Worm (Caenorhabditis elegans) whole organism, late embryonic: ENCODE results near the gene tag-250.
A peak's percentile ranks its signal among the peaks of the same experiment; 100 is the strongest.

Experiments used
- C08G9.2 ChIP-seq: sonication (generic microtip); optimal IDR thresholded peaks from 2 replicates; lab custom pipeline; 2016; ENCODE audit warnings: mild to moderate bottlenecking, missing genetic modification characterization, moderate library complexity, missing compliant biosample characterization
- F13H6.1 ChIP-seq: sonication (generic microtip); optimal IDR thresholded peaks from 2 replicates; lab custom pipeline; 2016; ENCODE audit warnings: missing genetic modification characterization, missing compliant biosample characterization
- K09A11.1 ChIP-seq: sonication (generic microtip); optimal IDR thresholded peaks from 2 replicates; lab custom pipeline; 2017; ENCODE audit warnings: antibody characterized with exemption, mild to moderate bottlenecking, missing genetic modification characterization, missing compliant biosample characterization; ENCODE audit not compliant: insufficient read depth
- Y22D7AL.16 ChIP-seq: sonication (generic microtip); optimal IDR thresholded peaks from 2 replicates; lab custom pipeline; 2016; ENCODE audit warnings: missing genetic modification characterization, missing compliant biosample characterization
- ahr-1 ChIP-seq: sonication (generic microtip); optimal IDR thresholded peaks from 2 replicates; lab custom pipeline; 2016; ENCODE audit warnings: missing genetic modification characterization, missing compliant biosample characterization
- ceh-14 ChIP-seq: sonication (generic microtip); optimal IDR thresholded peaks from 2 replicates; lab custom pipeline; 2016; ENCODE audit warnings: missing genotype, missing genetic modification characterization, missing compliant biosample characterization
- ceh-18 ChIP-seq: sonication (generic microtip); optimal IDR thresholded peaks from 2 replicates; lab custom pipeline; 2016; ENCODE audit warnings: missing genetic modification characterization, missing compliant biosample characterization
- ceh-19 ChIP-seq: fragments of 200-800 bp; sonication (Bioruptor generic); optimal IDR thresholded peaks from 2 replicates; lab custom pipeline; 2018; ENCODE audit warnings: mild to moderate bottlenecking, missing genetic modification characterization, missing compliant biosample characterization
- ceh-2 ChIP-seq: sonication (generic microtip); optimal IDR thresholded peaks from 2 replicates; lab custom pipeline; 2016; ENCODE audit warnings: missing genotype, missing genetic modification characterization, missing compliant biosample characterization
- ceh-22 ChIP-seq: sonication (generic microtip); optimal IDR thresholded peaks from 2 replicates; lab custom pipeline; 2017; ENCODE audit warnings: missing biosample characterization, missing genetic modification characterization
- ceh-24 ChIP-seq: sonication (generic microtip); optimal IDR thresholded peaks from 2 replicates; lab custom pipeline; 2016; ENCODE audit warnings: mild to moderate bottlenecking, missing genetic modification characterization, missing compliant biosample characterization
- ceh-31 ChIP-seq: sonication (generic microtip); optimal IDR thresholded peaks from 2 replicates; lab custom pipeline; 2016; ENCODE audit warnings: missing genetic modification characterization, missing compliant biosample characterization
- ceh-48 ChIP-seq: sonication (generic microtip); optimal IDR thresholded peaks from 2 replicates; lab custom pipeline; 2016; ENCODE audit warnings: missing genetic modification characterization, inconsistent platforms, missing compliant biosample characterization
- ceh-6 ChIP-seq: fragments of 200-800 bp; sonication (Bioruptor generic); optimal IDR thresholded peaks from 2 replicates; lab custom pipeline; 2018; ENCODE audit warnings: mild to moderate bottlenecking, missing genetic modification characterization, missing compliant biosample characterization
- dve-1 ChIP-seq: sonication (generic microtip); optimal IDR thresholded peaks from 2 replicates; lab custom pipeline; 2017; ENCODE audit warnings: antibody characterized with exemption, mild to moderate bottlenecking, missing genetic modification characterization, missing compliant biosample characterization
- elt-2 ChIP-seq: sonication (generic microtip); optimal IDR thresholded peaks from 2 replicates; lab custom pipeline; 2016; ENCODE audit warnings: missing genetic modification reagents, missing genetic modification characterization, missing compliant biosample characterization
- ets-4 ChIP-seq: sonication (generic microtip); optimal IDR thresholded peaks from 2 replicates; lab custom pipeline; 2016; ENCODE audit warnings: missing genetic modification characterization, missing compliant biosample characterization
- fax-1 ChIP-seq: sonication (generic microtip); optimal IDR thresholded peaks from 2 replicates; lab custom pipeline; 2016; ENCODE audit warnings: missing genotype, missing genetic modification characterization, missing compliant biosample characterization
- madf-2 ChIP-seq: sonication (generic microtip); optimal IDR thresholded peaks from 2 replicates; lab custom pipeline; 2017; ENCODE audit warnings: missing genetic modification characterization, missing compliant biosample characterization
- mec-3 ChIP-seq: sonication (generic microtip); optimal IDR thresholded peaks from 2 replicates; lab custom pipeline; 2016; ENCODE audit warnings: borderline replicate concordance, missing genetic modification characterization, missing compliant biosample characterization
- nfya-1 ChIP-seq: sonication (generic microtip); optimal IDR thresholded peaks from 2 replicates; lab custom pipeline; 2017; ENCODE audit warnings: missing genetic modification characterization, mild to moderate bottlenecking, missing compliant biosample characterization, antibody characterized with exemption, moderate library complexity
- npax-4 ChIP-seq: sonication (generic microtip); optimal IDR thresholded peaks from 2 replicates; lab custom pipeline; 2016; ENCODE audit warnings: missing genetic modification characterization, missing compliant biosample characterization
- pag-3 ChIP-seq: sonication (generic microtip); optimal IDR thresholded peaks from 2 replicates; lab custom pipeline; 2016; ENCODE audit warnings: missing compliant biosample characterization, missing genetic modification characterization, borderline replicate concordance
- pat-9 ChIP-seq: fragments of 200-800 bp; sonication (Bioruptor generic); optimal IDR thresholded peaks from 2 replicates; lab custom pipeline; 2018; ENCODE audit warnings: mild to moderate bottlenecking, missing genetic modification characterization, moderate library complexity, missing compliant biosample characterization
- pha-2 ChIP-seq: sonication (generic microtip); optimal IDR thresholded peaks from 2 replicates; lab custom pipeline; 2017; ENCODE audit warnings: mild to moderate bottlenecking, missing genetic modification characterization, missing compliant biosample characterization
- pros-1 ChIP-seq: fragments of 150-350 bp; optimal IDR thresholded peaks from 2 replicates; lab custom pipeline; 2014; ENCODE audit warnings: missing biosample characterization, missing genetic modification reagents, missing genetic modification characterization
- rnt-1 ChIP-seq: sonication (generic microtip); optimal IDR thresholded peaks from 2 replicates; lab custom pipeline; 2016; ENCODE audit warnings: missing genetic modification characterization, missing compliant biosample characterization
- syd-9 ChIP-seq: sonication (generic microtip); optimal IDR thresholded peaks from 2 replicates; lab custom pipeline; 2016; ENCODE audit warnings: mild to moderate bottlenecking, missing genetic modification characterization, moderate library complexity, missing compliant biosample characterization
- tbx-2 ChIP-seq: sonication (generic microtip); optimal IDR thresholded peaks from 2 replicates; lab custom pipeline; 2016; ENCODE audit warnings: missing genetic modification characterization, missing compliant biosample characterization
- ttx-3 ChIP-seq: sonication (generic microtip); optimal IDR thresholded peaks from 2 replicates; lab custom pipeline; 2016; ENCODE audit warnings: missing genetic modification reagents, missing genetic modification characterization, missing compliant biosample characterization
- unc-3 ChIP-seq, 2 experiments: fragments of 200-800 bp in 1 of 2; sonication (Bioruptor generic) in 1 of 2; sonication (generic microtip) in 1 of 2; conservative IDR thresholded peaks in 1 of 2; optimal IDR thresholded peaks in 1 of 2; 2 replicates each; pipeline versions ENCODE4 v1.3.6 to Lab custom; 2016 to 2022; ENCODE audit warnings: missing compliant biosample characterization in 2 of 2, missing genetic modification characterization in 2 of 2, missing genetic modification reagents in 1 of 2
- unc-86 ChIP-seq: sonication (generic microtip); optimal IDR thresholded peaks from 2 replicates; lab custom pipeline; 2016; ENCODE audit warnings: missing genetic modification characterization, missing compliant biosample characterization
- zip-5 ChIP-seq: sonication (generic microtip); optimal IDR thresholded peaks from 2 replicates; lab custom pipeline; 2016; ENCODE audit warnings: missing genetic modification characterization, missing compliant biosample characterization

tag-250 gene

ce11 chrIII:7933235-7933634, 8.5 kb upstream of the tag-250 start, which contains the start of gene ran-2:
ran-2 (plus strand) TSS chrIII:7933535.
- TF ChIP-seq ceh-24 (tag; lab: Kevin White, UChicago) (no peak), rnt-1 (no peak), ahr-1 (tag; lab: Kevin White, UChicago) (no peak), madf-2 (tag; lab: Kevin White, UChicago) (no peak)

ce11 chrIII:7928549-7929129, 3.9 kb upstream of the tag-250 start, which contains the start of the genes C29E4.13 and npp-15:
C29E4.13 (minus strand) TSS chrIII:7928717.
npp-15 (plus strand) TSS chrIII:7929043.
- TF ChIP-seq ets-4 (tag; lab: Kevin White, UChicago) = no peak
- TF ChIP-seq nfya-1 (tag; lab: Kevin White, UChicago) = peak; percentile 20

DNA sequence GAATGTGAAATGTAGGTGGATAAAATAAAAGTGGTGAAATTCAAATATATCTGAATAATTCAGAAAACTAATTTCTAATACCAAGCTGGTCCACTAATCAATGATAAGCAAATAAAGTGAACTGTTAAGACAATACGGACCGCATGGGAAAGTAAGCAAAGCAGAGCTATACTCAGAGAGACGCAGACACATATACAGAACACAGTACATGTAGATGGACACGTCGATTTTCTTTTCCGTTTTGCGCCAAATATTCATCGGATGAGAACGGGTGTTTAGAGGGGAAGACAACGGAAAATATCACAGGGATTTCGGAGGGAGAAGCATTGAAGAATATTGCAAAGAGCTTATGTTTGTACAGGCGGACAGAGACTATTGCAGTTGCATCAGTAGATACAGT, 1.2 kb upstream of the tag-250 start:
- TF ChIP-seq K09A11.1 (tag; lab: Kevin White, UChicago) (no peak), ceh-2 (tag; lab: Kevin White, UChicago) (peak; percentile 11)

DNA sequence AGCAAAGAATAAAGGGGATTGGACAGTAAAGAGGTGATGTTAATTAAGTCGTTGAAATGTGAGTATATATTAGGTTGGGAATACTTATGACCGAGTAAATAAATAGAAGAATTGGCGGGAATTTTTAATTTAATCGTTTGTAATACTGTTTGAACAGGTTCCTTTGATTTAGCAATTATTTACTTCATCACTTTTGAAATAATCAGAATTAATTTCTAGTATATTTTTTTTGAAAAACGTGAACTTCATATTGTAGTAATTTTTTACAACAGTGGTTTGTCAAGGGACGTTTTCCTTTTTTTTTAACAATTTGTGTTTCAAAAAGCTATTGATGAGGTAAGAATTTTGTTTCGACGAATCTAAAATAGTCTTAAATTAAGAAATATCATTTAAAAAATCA, 2.5 kb downstream of the tag-250 start, which contains the start of gene C29E4.17:
Gene C29E4.17 (plus strand): TSS at position 301 of the 400 bp plus-strand sequence.
- no peak for TF ChIP-seq unc-86 (tag; lab: Kevin White, UChicago)
- TF ChIP-seq ceh-18 (tag; lab: Kevin White, UChicago) = no peak
- no peak for TF ChIP-seq ceh-19 (GFP tag; lab: Kevin White, UChicago)
- no peak for TF ChIP-seq Y22D7AL.16
- TF ChIP-seq ttx-3 (tag; lab: Kevin White, UChicago) = no peak
- no peak for TF ChIP-seq F13H6.1 (tag; lab: Kevin White, UChicago)
- TF ChIP-seq ceh-6 = no peak
- TF ChIP-seq fax-1 = no peak
- no peak for TF ChIP-seq pha-2 (tag; lab: Kevin White, UChicago)
- no peak for TF ChIP-seq ahr-1 (tag; lab: Kevin White, UChicago)
- TF ChIP-seq dve-1 (tag; lab: Kevin White, UChicago) = no peak
- no peak for TF ChIP-seq ceh-22 (tag; lab: Kevin White, UChicago)
- no peak for TF ChIP-seq pat-9 (tag; lab: Kevin White, UChicago)
- TF ChIP-seq mec-3 (tag; lab: Kevin White, UChicago) = no peak
- no peak for TF ChIP-seq C08G9.2 (tag; lab: Kevin White, UChicago)
- TF ChIP-seq rnt-1 = no peak
- TF ChIP-seq unc-3 (GFP tag; conservative IDR thresholded peaks at IDR 0.05; lab: Robert Waterston, UW) = no peak
- TF ChIP-seq unc-3 (tag; optimal IDR thresholded peaks at IDR 0.05; lab: Kevin White, UChicago) = no peak
- no peak for TF ChIP-seq npax-4
- no peak for TF ChIP-seq ceh-2 (tag; lab: Kevin White, UChicago)

ce11 chrIII:7919823-7920222, 4.9 kb downstream of the tag-250 start, which contains the start of gene C29E4.14:
C29E4.14 (plus strand) TSS chrIII:7920123.
- no peak for TF ChIP-seq zip-5 (tag; lab: Kevin White, UChicago)

- TF ChIP-seq ceh-22 (tag; lab: Kevin White, UChicago) (no peak), ceh-18 (tag; lab: Kevin White, UChicago) (no peak), elt-2 (tag; lab: Kevin White, UChicago) (no peak), tbx-2 (tag; lab: Kevin White, UChicago) (no peak), ahr-1 (tag; lab: Kevin White, UChicago) (no peak), ceh-24 (tag; lab: Kevin White, UChicago) (no peak), pros-1 (tag; lab: Kevin White, UChicago) (no peak), ceh-48 (tag; lab: Kevin White, UChicago) (no peak), npax-4 (no peak), ceh-31 (tag; lab: Kevin White, UChicago) (no peak), ceh-6 (no peak), ceh-14 (tag; lab: Kevin White, UChicago) (no peak), rnt-1 (no peak), pag-3 (tag; lab: Kevin White, UChicago) (no peak), syd-9 (tag; lab: Kevin White, UChicago) (no peak), dve-1 (tag; lab: Kevin White, UChicago) (no peak)
These were observed 7.1 kb downstream of the tag-250 start, which contains the start of gene gly-3 for ce11 chrIII:7917667-7918066. gly-3 (minus strand) TSS chrIII:7917767.
